Worm (Caenorhabditis elegans): Measurements from ENCODE around the gene R08A2.2.

DNA sequence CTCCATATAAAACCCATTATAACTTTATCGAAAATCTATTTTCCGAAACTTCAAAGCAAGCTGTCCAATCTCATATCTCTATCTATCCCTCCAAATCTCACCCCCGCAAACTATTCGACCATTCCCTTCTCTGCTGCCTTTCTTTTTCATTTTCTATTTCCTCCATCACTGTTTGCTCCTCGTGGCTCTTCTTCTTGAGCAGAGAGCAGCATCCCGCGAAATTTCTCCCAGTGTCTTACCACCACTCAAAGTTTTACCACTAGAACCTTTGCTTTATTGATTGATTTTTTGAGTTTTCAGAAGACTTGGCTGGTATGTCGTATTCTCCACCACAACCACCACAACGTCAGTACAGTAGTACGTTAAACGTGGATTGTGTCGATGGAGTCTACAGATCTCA, 13.8 kb upstream of the R08A2.2 start, which contains the start of gene oig-3:
- TF ChIP-seq flt-1 (GFP tag; IDR thresholded peaks at IDR 0.05) (no peak), ref-1 (GFP tag; conservative IDR thresholded peaks at IDR 0.05) (no peak)

Data from whole organism, midembryonic.